Fruit fly (Drosophila melanogaster) Kc167 (cell line): Measurements from ENCODE around the gene CG5568.

Experiments
- Myc ChIP-seq: fragments of >200 bp; optimal IDR thresholded peaks from 2 replicates; lab custom pipeline; 2017; ENCODE audit warnings: missing external identifiers
- Sin3A ChIP-seq: fragments of >200 bp; optimal IDR thresholded peaks from 2 replicates; lab custom pipeline; 2018; ENCODE audit warnings: missing external identifiers
- h ChIP-seq: fragments of >200 bp; optimal IDR thresholded peaks from 3 replicates; lab custom pipeline; 2018; ENCODE audit warnings: missing external identifiers
- psq ChIP-seq: fragments of >200 bp; optimal IDR thresholded peaks from 2 replicates; lab custom pipeline; 2017; ENCODE audit warnings: missing external identifiers
- ttk ChIP-seq: sonication (Bioruptor generic); optimal IDR thresholded peaks from 2 replicates; lab custom pipeline; 2017; ENCODE audit warnings: missing external identifiers

DNA sequence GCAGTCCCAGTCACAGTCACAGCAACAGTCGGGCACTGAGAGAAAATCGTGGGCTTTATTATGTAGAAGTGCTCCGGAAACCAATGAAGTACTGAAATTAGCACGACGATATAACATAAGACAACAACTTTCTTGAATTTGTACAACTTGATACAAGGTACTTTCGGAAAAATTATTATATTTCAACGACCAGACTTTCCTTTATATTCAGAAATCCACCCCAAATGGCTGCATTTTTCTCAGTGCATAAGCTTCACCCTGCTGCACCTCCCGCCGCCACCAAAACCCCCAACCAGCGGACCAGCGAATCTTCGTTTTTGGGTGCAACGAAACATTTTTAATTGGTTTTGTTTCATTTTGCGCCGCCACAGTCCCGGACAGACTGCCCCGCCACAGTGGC lies 8.3 kb upstream of the CG5568 start:
- TF ChIP-seq psq (lab: Kevin White, UChicago) (no peak), h (lab: Kevin White, UChicago) (no peak), Sin3A (lab: Kevin White, UChicago) (no peak), Myc (no peak), ttk (no peak)
